Fruit fly (Drosophila melanogaster): Measurements from ENCODE around the gene Cht10.

The Cht10 gene

DNA sequence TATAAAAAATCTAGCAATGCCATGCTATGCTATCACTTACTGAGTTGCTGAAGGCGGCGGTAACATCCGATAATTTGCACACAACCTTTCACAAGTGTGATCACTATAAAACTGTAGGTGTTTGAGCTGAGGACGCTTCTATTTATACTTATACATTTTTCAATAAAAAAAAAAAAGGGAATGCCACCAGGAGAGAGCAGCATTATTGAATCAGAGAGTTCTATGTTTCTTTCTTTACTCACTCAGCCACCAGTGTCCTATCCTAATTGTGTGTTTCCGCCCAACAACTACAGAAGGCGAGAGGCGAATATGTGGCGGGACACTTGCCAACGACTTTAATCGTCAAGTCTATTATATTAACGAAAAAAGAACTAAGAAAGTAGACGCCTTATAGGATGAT, at the start of gene Cht10:
Gene Cht10 (minus strand): TSS at position 101 of the 400 bp plus-strand sequence.
- TF ChIP-seq CG17801 (GFP tag; optimal IDR thresholded peaks at IDR 0.05; ENCODE audit: partially characterized antibody), result no peak

DNA sequence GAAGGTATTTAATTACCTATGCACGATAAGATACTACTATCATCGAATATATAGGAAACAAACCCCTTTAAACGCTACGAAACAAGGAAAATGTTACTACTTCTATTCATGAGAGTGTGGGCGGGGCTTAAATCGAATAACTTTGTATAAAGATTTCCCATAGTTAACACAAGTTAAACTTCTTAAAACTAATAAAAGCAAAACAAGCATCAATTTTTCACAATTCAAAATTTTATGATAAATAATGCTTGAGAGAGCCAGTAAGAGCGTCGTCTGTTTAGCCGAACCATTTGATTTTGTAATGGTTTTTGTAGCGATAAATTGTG, 43.1 kb upstream of the Cht10 start:
- no peak for TF ChIP-seq CG17801 (GFP tag; optimal IDR thresholded peaks at IDR 0.05; ENCODE audit: partially characterized antibody)

DNA sequence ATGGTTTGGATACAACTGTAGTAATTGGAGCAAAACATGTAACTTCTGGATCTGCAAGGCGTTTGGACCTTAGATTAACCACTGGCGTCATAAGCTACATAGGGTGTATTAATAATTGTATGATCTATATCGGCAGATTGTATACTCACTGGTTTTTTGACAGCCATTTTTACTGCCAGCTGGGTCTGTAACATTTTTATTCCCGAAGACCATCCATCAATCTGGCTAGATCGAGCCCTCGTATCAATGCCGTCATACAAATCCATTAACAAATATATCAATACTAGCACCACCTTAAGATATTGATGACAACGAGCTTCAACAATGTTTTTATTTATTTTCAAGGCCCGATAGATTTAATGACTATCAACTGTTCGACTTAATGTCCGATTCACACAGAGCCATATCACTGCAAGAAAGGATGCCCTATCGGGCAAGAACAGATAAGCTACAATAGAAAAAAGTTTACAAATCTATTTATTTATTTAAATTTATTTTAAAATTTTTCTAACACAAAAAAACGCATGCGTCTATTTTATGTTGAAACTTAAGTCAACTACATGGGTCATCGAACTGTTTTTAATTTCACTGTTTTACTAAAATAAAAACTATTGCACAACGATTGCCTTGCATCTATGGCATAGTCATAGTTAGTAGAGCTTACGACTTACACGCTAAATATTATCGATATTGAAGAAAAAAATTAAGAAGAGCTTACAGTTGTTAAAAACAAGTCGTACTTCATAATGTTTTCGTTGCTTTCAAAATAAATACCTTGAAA, 42.5 kb upstream of the Cht10 start, which contains the start of gene Spf45:
Gene Spf45 (minus strand): TSS at position 336 of the 781 bp plus-strand sequence.
- no peak for TF ChIP-seq CG17801 (GFP tag; optimal IDR thresholded peaks at IDR 0.05; ENCODE audit: partially characterized antibody)

DNA sequence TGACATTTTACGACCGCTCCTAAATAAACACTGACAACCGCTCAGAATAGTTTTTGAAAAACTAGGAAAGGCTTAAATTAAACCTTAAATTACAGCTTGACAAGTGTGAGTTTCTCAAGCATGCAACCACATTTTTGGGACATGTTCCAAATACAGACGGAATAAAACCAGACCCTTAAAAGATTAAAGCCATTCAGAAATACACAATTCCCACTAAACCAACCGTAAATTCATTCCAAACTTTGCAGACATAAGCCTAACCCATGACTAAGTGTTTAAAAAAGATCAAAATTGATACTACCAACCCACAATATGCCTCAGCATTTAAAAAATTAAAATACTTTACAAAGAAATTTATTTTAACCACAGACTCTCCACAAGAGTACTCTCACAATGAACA, 39.5 kb upstream of the Cht10 start:
- TF ChIP-seq CG17801 (GFP tag; optimal IDR thresholded peaks at IDR 0.05; ENCODE audit: partially characterized antibody), result no peak

DNA sequence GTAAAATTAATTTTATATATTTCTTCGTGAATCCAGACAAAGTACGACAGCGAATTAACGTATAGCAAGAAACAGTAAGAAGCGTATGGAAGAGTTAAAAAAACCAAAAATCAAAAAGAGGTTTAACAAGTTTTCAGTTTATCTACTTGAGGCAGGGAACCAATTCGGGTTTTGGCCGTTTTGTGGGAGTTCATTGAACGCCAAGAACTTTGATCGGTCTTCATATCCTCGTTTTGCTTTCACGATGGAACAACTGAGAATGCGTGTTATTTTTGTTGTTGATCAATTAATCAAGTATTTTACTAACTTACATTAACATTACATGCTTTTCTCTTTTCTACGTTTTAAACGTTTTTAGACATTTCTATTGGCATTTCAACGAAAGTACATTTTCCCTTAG, 329 bp downstream of the Cht10 start:
- no peak for TF ChIP-seq CG17801 (GFP tag; optimal IDR thresholded peaks at IDR 0.05; ENCODE audit: partially characterized antibody)

DNA sequence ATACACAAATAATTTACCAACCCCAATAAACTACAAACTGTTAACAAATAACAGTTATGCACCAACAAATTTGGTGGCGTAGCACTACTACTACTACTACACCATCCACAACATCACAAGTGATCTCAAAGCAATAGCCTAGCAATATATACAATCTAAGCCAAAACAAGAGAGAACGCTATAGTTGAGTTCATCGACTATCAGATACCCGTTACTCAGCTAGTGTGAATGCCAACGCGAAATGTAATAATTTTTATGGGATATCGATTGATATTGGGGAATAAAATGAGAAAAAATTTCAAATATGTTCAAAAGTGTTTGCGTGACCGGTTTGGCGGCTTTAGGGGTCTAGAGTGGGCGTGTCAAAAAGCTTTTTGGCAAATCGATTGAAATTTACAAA, 1.8 kb downstream of the Cht10 start:
- no peak for TF ChIP-seq CG17801 (GFP tag; optimal IDR thresholded peaks at IDR 0.05; ENCODE audit: partially characterized antibody)

DNA sequence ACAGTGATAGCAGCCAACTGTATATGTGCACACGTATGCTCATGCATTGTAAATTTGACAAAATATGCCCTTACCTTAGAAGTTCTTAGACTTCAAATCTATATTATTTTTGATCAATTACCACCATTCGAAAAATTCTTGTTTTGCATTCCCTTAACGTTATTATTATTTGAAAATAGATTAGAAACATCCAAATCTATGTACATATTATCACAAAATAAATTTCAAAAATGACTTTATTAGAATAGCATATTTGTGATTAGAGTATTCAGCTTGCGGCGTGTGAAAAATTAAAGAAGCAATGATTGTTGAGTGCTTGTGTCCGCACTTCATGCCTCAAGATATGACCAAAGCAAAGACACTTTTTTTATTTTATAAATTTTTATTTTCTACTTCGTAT, 31.9 kb downstream of the Cht10 start:
- no peak for TF ChIP-seq CG17801 (GFP tag; optimal IDR thresholded peaks at IDR 0.05; ENCODE audit: partially characterized antibody)

DNA sequence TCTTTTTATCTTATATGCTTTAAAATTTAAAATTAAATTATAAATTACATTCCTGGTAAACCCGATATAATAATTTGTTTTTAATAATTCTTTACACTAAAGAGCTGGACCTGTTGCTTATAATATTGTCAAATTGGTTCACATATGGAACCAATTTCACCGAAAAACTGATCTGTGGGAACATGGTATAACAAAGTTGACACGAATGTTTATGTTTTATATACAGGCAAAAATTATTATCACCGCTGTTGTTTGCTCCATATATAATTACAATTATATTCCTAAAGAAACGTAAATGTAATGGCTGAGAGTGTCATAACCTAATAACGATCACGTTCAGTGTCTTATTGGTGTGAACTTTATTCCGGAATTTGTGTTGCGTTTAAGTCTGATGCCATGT, 44.1 kb downstream of the Cht10 start, which contains the start of gene cta:
Gene cta (plus strand): TSS at position 233 of the 400 bp plus-strand sequence.
- TF ChIP-seq CG17801 (GFP tag; optimal IDR thresholded peaks at IDR 0.05; ENCODE audit: partially characterized antibody), result no peak
